Worm (Caenorhabditis elegans) whole organism, L4/young adult: ENCODE measurements around the gene fbxa-141.

Source experiments
- dao-5 ChIP-seq: sonication (generic microtip); optimal IDR thresholded peaks from 2 replicates; lab custom pipeline; 2016; ENCODE audit warnings: missing genotype, missing genetic modification characterization, moderate library complexity, missing compliant biosample characterization
- him-1 ChIP-seq: sonication (generic microtip); optimal IDR thresholded peaks from 2 replicates; lab custom pipeline; 2016; ENCODE audit warnings: missing genotype, missing genetic modification reagents, missing genetic modification characterization, missing compliant biosample characterization

DNA sequence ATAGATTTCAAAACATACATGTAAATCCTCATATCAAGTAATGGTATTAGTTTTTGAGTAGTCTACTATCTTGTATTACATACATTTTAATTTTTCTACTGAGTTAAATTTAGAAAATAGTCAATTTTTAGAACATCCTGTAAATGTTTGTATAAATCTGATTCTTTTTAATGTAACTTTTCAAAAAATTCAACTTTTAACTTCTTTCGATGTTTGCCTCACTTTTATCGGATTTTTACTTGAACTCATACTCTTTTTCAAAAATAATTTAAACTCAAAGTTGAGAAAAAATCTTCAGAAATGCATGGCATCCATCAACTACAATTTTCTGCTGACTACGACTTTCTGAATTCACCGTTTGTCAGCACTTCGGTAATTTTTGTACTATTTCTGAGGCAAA lies 48.2 kb downstream of the fbxa-141 start, which contains the start of gene M163.7:
- TF ChIP-seq dao-5 (tag; lab: Kevin White, UChicago) (no peak), him-1 (no peak)
